Worm (Caenorhabditis elegans) whole organism, L1 larva: ENCODE measurements around the gene Y37H2A.10.

ENCODE experiments used
- alr-1 ChIP-seq: fragments of 200-800 bp; sonication (Bioruptor generic); optimal IDR thresholded peaks from 2 replicates; lab custom pipeline; 2018; ENCODE audit warnings: borderline replicate concordance, mild to moderate bottlenecking, missing genetic modification characterization, missing compliant biosample characterization
- aly-2 ChIP-seq: fragments of 150-350 bp; optimal IDR thresholded peaks from 2 replicates; lab custom pipeline; 2014; ENCODE audit warnings: missing biosample characterization, missing genetic modification characterization
- ama-1 ChIP-seq: fragments of 150-350 bp; optimal IDR thresholded peaks from 2 replicates; lab custom pipeline; 2014
- elt-2 ChIP-seq: sonication (generic microtip); optimal IDR thresholded peaks from 2 replicates; lab custom pipeline; 2016; ENCODE audit warnings: missing genetic modification characterization, mild to moderate bottlenecking, inconsistent platforms, missing compliant biosample characterization, missing genetic modification reagents
- elt-3 ChIP-seq, 6 experiments: fragments of 150-350 bp in 1 of 6; sonication (generic microtip); optimal IDR thresholded peaks; 2 replicates each; lab custom pipeline; 2017 to 2018; ENCODE audit warnings: missing biosample characterization in 6 of 6, missing genetic modification characterization in 6 of 6, inconsistent platforms in 1 of 6
- fkh-10 ChIP-seq: sonication (generic microtip); optimal IDR thresholded peaks from 2 replicates; lab custom pipeline; 2017; ENCODE audit warnings: missing biosample characterization, missing genetic modification reagents, missing genetic modification characterization
- hpl-2 ChIP-seq: fragments of 150-350 bp; optimal IDR thresholded peaks from 2 replicates; lab custom pipeline; 2014; ENCODE audit warnings: missing biosample characterization, missing genetic modification reagents, missing genetic modification characterization
- lin-39 ChIP-seq: fragments of 150-350 bp; optimal IDR thresholded peaks from 2 replicates; lab custom pipeline; 2014; ENCODE audit warnings: missing biosample characterization, missing genetic modification reagents, missing genetic modification characterization
- lsy-2 ChIP-seq, 2 experiments: fragments of 150-350 bp; optimal IDR thresholded peaks; 2 replicates each; lab custom pipeline; 2014; ENCODE audit warnings: missing biosample characterization in 2 of 2, missing genetic modification characterization in 2 of 2
- nhr-237 ChIP-seq: fragments of 150-350 bp; optimal IDR thresholded peaks from 2 replicates; lab custom pipeline; 2014; ENCODE audit warnings: missing biosample characterization, missing genetic modification characterization
- nhr-90 ChIP-seq: sonication (generic microtip); optimal IDR thresholded peaks from 2 replicates; lab custom pipeline; 2016; ENCODE audit warnings: mild to moderate bottlenecking, missing genetic modification characterization, missing compliant biosample characterization; ENCODE audit not compliant: poor library complexity
- pqm-1 ChIP-seq: sonication (generic microtip); optimal IDR thresholded peaks from 3 replicates; lab custom pipeline; 2017; ENCODE audit warnings: missing biosample characterization, missing genetic modification characterization
- swsn-7 ChIP-seq: sonication (generic microtip); optimal IDR thresholded peaks from 2 replicates; lab custom pipeline; 2016; ENCODE audit warnings: missing genetic modification characterization, missing compliant biosample characterization

- TF ChIP-seq lsy-2 (tag; optimal IDR thresholded peaks at IDR 0.05; lab: Kevin White, UChicago) (no peak), elt-2 (tag; lab: Kevin White, UChicago) (no peak), lin-39 (tag; lab: Kevin White, UChicago) (no peak), nhr-237 (no peak), ama-1 (lab: Kevin White, UChicago) (no peak), hpl-2 (GFP tag; lab: Kevin White, UChicago) (no peak), pqm-1 (tag; lab: Kevin White, UChicago) (no peak), alr-1 (no peak), nhr-90 (no peak), fkh-10 (GFP tag; lab: Kevin White, UChicago) (no peak), aly-2 (tag; lab: Kevin White, UChicago) (no peak), elt-3 (tag; optimal IDR thresholded peaks at IDR 0.05; lab: Kevin White, UChicago) (no peak), swsn-7 (no peak)
Observed at ce11 chrV:18127192-18127591, 11.6 kb upstream of the Y37H2A.10 start, which contains the start of gene fbxa-211.
